Fruit fly (Drosophila melanogaster) whole organism, embryonic: ENCODE measurements around the gene CG3862.
A peak's percentile ranks its signal among the peaks of the same experiment; 100 is the strongest.

Source experiments
- Atf3 ChIP-seq: fragments of 200-800 bp; sonication (Bioruptor generic); optimal IDR thresholded peaks from 3 replicates; lab custom pipeline; 2016; ENCODE audit warnings: missing biosample characterization, missing genetic modification characterization
- BtbVII ChIP-seq: fragments of 200-800 bp; sonication (Bioruptor generic); optimal IDR thresholded peaks from 3 replicates; lab custom pipeline; 2017; ENCODE audit warnings: missing biosample characterization, mild to moderate bottlenecking, missing genetic modification characterization
- C15 ChIP-seq: fragments of 200-800 bp; sonication (Bioruptor generic); IDR thresholded peaks from 3 replicates; pipeline ENCODE4 v1.3.6; 2022; ENCODE audit warnings: missing biosample characterization, missing genetic modification characterization
- CG10147 ChIP-seq: fragments of 200-800 bp; sonication (Bioruptor generic); optimal IDR thresholded peaks from 2 replicates; lab custom pipeline; 2019; ENCODE audit warnings: missing biosample characterization, mild to moderate bottlenecking, missing genetic modification characterization, moderate library complexity
- CG10543 ChIP-seq: fragments of 200-800 bp; sonication (Bioruptor generic); optimal IDR thresholded peaks from 3 replicates; lab custom pipeline; 2017; ENCODE audit warnings: missing biosample characterization, mild to moderate bottlenecking, missing genetic modification characterization, moderate library complexity
- CG11093 ChIP-seq: fragments of 200-800 bp; sonication (Bioruptor generic); IDR thresholded peaks from 3 replicates; pipeline ENCODE4 v1.3.6; 2022; ENCODE audit warnings: missing biosample characterization, missing genetic modification characterization
- CG11560 ChIP-seq: fragments of 200-800 bp; sonication (Bioruptor generic); IDR thresholded peaks from 3 replicates; pipeline ENCODE4 v1.3.6; 2022; ENCODE audit warnings: missing biosample characterization, missing genetic modification characterization
- CG12155 ChIP-seq: fragments of 200-800 bp; sonication (Bioruptor generic); optimal IDR thresholded peaks from 3 replicates; lab custom pipeline; 2016; ENCODE audit warnings: missing biosample characterization, missing genetic modification characterization
- CG14050 ChIP-seq: fragments of 200-800 bp; sonication (Bioruptor generic); IDR thresholded peaks from 3 replicates; pipeline ENCODE4 v1.3.6; 2022; ENCODE audit warnings: missing biosample characterization, missing genetic modification characterization
- CG15011 ChIP-seq: fragments of 200-800 bp; sonication (Bioruptor generic); optimal IDR thresholded peaks from 3 replicates; lab custom pipeline; 2018; ENCODE audit warnings: missing biosample characterization, mild to moderate bottlenecking, missing genetic modification characterization
- CG2889 ChIP-seq: fragments of 200-800 bp; sonication (Bioruptor generic); IDR thresholded peaks from 3 replicates; pipeline ENCODE4 v1.3.6; 2022; ENCODE audit warnings: missing biosample characterization, missing genetic modification characterization
- CG30020 ChIP-seq: fragments of 200-800 bp; optimal IDR thresholded peaks from 2 replicates; lab custom pipeline; 2019; ENCODE audit warnings: missing biosample characterization, mild to moderate bottlenecking, missing genetic modification characterization, moderate library complexity
- CG42726 ChIP-seq: fragments of 200-800 bp; sonication (Bioruptor generic); IDR thresholded peaks from 2 replicates; pipeline ENCODE4 v1.3.6; 2022; ENCODE audit warnings: missing biosample characterization, missing genetic modification characterization; ENCODE audit not compliant: partially characterized antibody
- CG4820 ChIP-seq: fragments of 200-800 bp; sonication (Bioruptor generic); optimal IDR thresholded peaks from 3 replicates; lab custom pipeline; 2016; ENCODE audit warnings: missing biosample characterization, missing genetic modification characterization
- CG5180 ChIP-seq: fragments of 200-800 bp; sonication (Bioruptor generic); optimal IDR thresholded peaks from 3 replicates; lab custom pipeline; 2017; ENCODE audit warnings: missing biosample characterization, missing genetic modification characterization, mild to moderate bottlenecking, moderate library complexity, missing genetic modification reagents
- CG5245 ChIP-seq: fragments of 200-800 bp; sonication (Bioruptor generic); optimal IDR thresholded peaks from 3 replicates; lab custom pipeline; 2016; ENCODE audit warnings: missing biosample characterization, missing genetic modification characterization
- CG6765 ChIP-seq: fragments of 200-800 bp; sonication (Bioruptor generic); optimal IDR thresholded peaks from 3 replicates; lab custom pipeline; 2017; ENCODE audit warnings: missing biosample characterization, mild to moderate bottlenecking, missing genetic modification characterization
- CG8359 ChIP-seq: fragments of 200-800 bp; sonication (Bioruptor generic); optimal IDR thresholded peaks from 2 replicates; lab custom pipeline; 2017; ENCODE audit warnings: missing biosample characterization, mild to moderate bottlenecking, missing genetic modification characterization, borderline replicate concordance
- CG8478 ChIP-seq: fragments of >200 bp; optimal IDR thresholded peaks from 2 replicates; lab custom pipeline; 2018
- CG9876 ChIP-seq: fragments of 200-800 bp; sonication (Bioruptor generic); optimal IDR thresholded peaks from 2 replicates; lab custom pipeline; 2016; ENCODE audit warnings: missing biosample characterization, missing genetic modification characterization
- CkIIα-i1 ChIP-seq: fragments of 200-800 bp; sonication (Bioruptor generic); IDR thresholded peaks from 2 replicates; pipeline ENCODE4 v1.3.6; 2022; ENCODE audit warnings: missing biosample characterization, missing genetic modification characterization
- Dad ChIP-seq: fragments of 200-800 bp; sonication (Bioruptor generic); optimal IDR thresholded peaks from 3 replicates; lab custom pipeline; 2016; ENCODE audit warnings: missing biosample characterization, missing genetic modification characterization
- Dfd ChIP-seq, 2 experiments: fragments of >200 bp; optimal IDR thresholded peaks; 2 replicates each; lab custom pipeline; 2017; ENCODE audit warnings: missing biosample characterization in 2 of 2, missing genetic modification characterization in 2 of 2
- Gsc ChIP-seq: fragments of 200-800 bp; sonication (Bioruptor generic); IDR thresholded peaks from 2 replicates; pipeline ENCODE4 v1.3.6; 2022; ENCODE audit warnings: missing biosample characterization, missing genetic modification characterization
- Hr51 ChIP-seq, 2 experiments: fragments of 200-800 bp; sonication (Bioruptor generic); optimal IDR thresholded peaks; 2 replicates in 1 of 2; 3 replicates in 1 of 2; lab custom pipeline; 2016 to 2018; ENCODE audit warnings: missing biosample characterization in 2 of 2, missing genetic modification characterization in 2 of 2, mild to moderate bottlenecking in 1 of 2, moderate library complexity in 1 of 2
- Lim3 ChIP-seq: fragments of 200-800 bp; sonication (Bioruptor generic); IDR thresholded peaks from 2 replicates; pipeline ENCODE4 v1.3.6; 2022; ENCODE audit warnings: missing biosample characterization, missing genetic modification characterization
- Mad ChIP-seq: fragments of 200-800 bp; sonication (Bioruptor generic); optimal IDR thresholded peaks from 2 replicates; lab custom pipeline; 2016; ENCODE audit warnings: missing biosample characterization, missing genetic modification characterization
- Meics ChIP-seq: fragments of 200-800 bp; sonication (Bioruptor generic); optimal IDR thresholded peaks from 2 replicates; lab custom pipeline; 2017; ENCODE audit warnings: missing biosample characterization, mild to moderate bottlenecking, missing genetic modification characterization
- Poxn ChIP-seq: fragments of 200-800 bp; sonication (Bioruptor generic); IDR thresholded peaks from 2 replicates; pipeline ENCODE4 v1.3.6; 2022; ENCODE audit warnings: missing biosample characterization, missing genetic modification characterization
- TFAM ChIP-seq: fragments of 200-800 bp; sonication (Bioruptor generic); optimal IDR thresholded peaks from 2 replicates; lab custom pipeline; 2017; ENCODE audit warnings: missing biosample characterization, missing genetic modification characterization, inconsistent platforms
- YL-1 ChIP-seq: fragments of 200-800 bp; sonication (Bioruptor generic); optimal IDR thresholded peaks from 3 replicates; lab custom pipeline; 2017; ENCODE audit warnings: missing biosample characterization, mild to moderate bottlenecking, missing genetic modification characterization
- ap ChIP-seq: fragments of 200-800 bp; sonication (Bioruptor generic); IDR thresholded peaks from 2 replicates; pipeline ENCODE4 v1.3.6; 2022; ENCODE audit warnings: missing biosample characterization, missing genetic modification characterization
- chinmo ChIP-seq: fragments of 200-800 bp; sonication (Bioruptor generic); IDR thresholded peaks from 4 replicates; pipeline ENCODE4 v1.3.6; 2022; ENCODE audit warnings: missing biosample characterization, missing genetic modification characterization; ENCODE audit not compliant: partially characterized antibody
- chm ChIP-seq: fragments of 200-800 bp; sonication (Bioruptor generic); IDR thresholded peaks from 2 replicates; pipeline ENCODE4 v1.3.6; 2022; ENCODE audit warnings: missing biosample characterization, missing genetic modification characterization
- ci ChIP-seq: fragments of 200-800 bp; sonication (Bioruptor generic); IDR thresholded peaks from 3 replicates; pipeline ENCODE4 v1.3.6; 2022; ENCODE audit warnings: missing biosample characterization, missing genetic modification characterization
- croc ChIP-seq: fragments of 200-800 bp; sonication (Bioruptor generic); conservative IDR thresholded peaks from 3 replicates; pipeline ENCODE4 v1.3.6; 2022; ENCODE audit warnings: missing biosample characterization, missing genetic modification characterization
- dmrt99B ChIP-seq: fragments of 200-800 bp; sonication (Bioruptor generic); optimal IDR thresholded peaks from 2 replicates; lab custom pipeline; 2018; ENCODE audit warnings: missing biosample characterization, mild to moderate bottlenecking, missing genetic modification characterization, moderate library complexity
- fru ChIP-seq: fragments of >200 bp; optimal IDR thresholded peaks from 2 replicates; lab custom pipeline; 2017
- grn ChIP-seq: fragments of 200-800 bp; sonication (Bioruptor generic); optimal IDR thresholded peaks from 3 replicates; lab custom pipeline; 2017; ENCODE audit warnings: missing biosample characterization, missing genetic modification characterization
- gsb ChIP-seq: fragments of 200-800 bp; sonication (Bioruptor generic); IDR thresholded peaks from 2 replicates; pipeline ENCODE4 v1.3.6; 2022; ENCODE audit warnings: missing biosample characterization, missing genetic modification characterization
- hbn ChIP-seq: fragments of 200-800 bp; sonication (Bioruptor generic); IDR thresholded peaks from 2 replicates; pipeline ENCODE4 v1.3.6; 2022; ENCODE audit warnings: missing biosample characterization, missing genetic modification characterization; ENCODE audit not compliant: partially characterized antibody
- her ChIP-seq: fragments of 200-800 bp; sonication (Bioruptor generic); optimal IDR thresholded peaks from 2 replicates; lab custom pipeline; 2016; ENCODE audit warnings: missing biosample characterization, missing genetic modification characterization
- ro ChIP-seq: fragments of 200-800 bp; sonication (Bioruptor generic); IDR thresholded peaks from 2 replicates; pipeline ENCODE4 v1.3.6; 2022; ENCODE audit warnings: missing biosample characterization, missing genetic modification characterization
- sd ChIP-seq: fragments of 200-800 bp; sonication (Bioruptor generic); optimal IDR thresholded peaks from 3 replicates; lab custom pipeline; 2018; ENCODE audit warnings: missing biosample characterization, mild to moderate bottlenecking, missing genetic modification characterization, moderate library complexity
- sens ChIP-seq: fragments of 200-800 bp; sonication (Bioruptor generic); peaks from one replicate; lab custom pipeline; 2016; ENCODE audit warnings: missing biosample characterization, missing genetic modification characterization
- sens-2 ChIP-seq: fragments of 200-800 bp; sonication (Bioruptor generic); IDR thresholded peaks from 2 replicates; pipeline ENCODE4 v1.3.6; 2022; ENCODE audit warnings: missing biosample characterization, missing genetic modification characterization
- ssp ChIP-seq: fragments of 200-800 bp; sonication (Bioruptor generic); IDR thresholded peaks from 2 replicates; pipeline ENCODE4 v1.3.6; 2022; ENCODE audit warnings: missing biosample characterization, missing genetic modification characterization
- tin ChIP-seq: fragments of 200-800 bp; sonication (Bioruptor generic); optimal IDR thresholded peaks from 3 replicates; lab custom pipeline; 2016; ENCODE audit warnings: missing biosample characterization, missing genetic modification characterization
- tna ChIP-seq: fragments of 200-800 bp; sonication (Bioruptor generic); IDR thresholded peaks from 2 replicates; pipeline ENCODE4 v1.3.6; 2022; ENCODE audit warnings: missing biosample characterization, missing genetic modification characterization; ENCODE audit not compliant: partially characterized antibody
- trem ChIP-seq: fragments of 200-800 bp; optimal IDR thresholded peaks from 3 replicates; lab custom pipeline; 2019; ENCODE audit warnings: missing biosample characterization, mild to moderate bottlenecking, missing genetic modification characterization, moderate library complexity
- tx ChIP-seq: fragments of 200-800 bp; sonication (Bioruptor generic); optimal IDR thresholded peaks from 2 replicates; lab custom pipeline; 2016; ENCODE audit warnings: missing biosample characterization, missing genetic modification characterization

CG3862 gene

DNA sequence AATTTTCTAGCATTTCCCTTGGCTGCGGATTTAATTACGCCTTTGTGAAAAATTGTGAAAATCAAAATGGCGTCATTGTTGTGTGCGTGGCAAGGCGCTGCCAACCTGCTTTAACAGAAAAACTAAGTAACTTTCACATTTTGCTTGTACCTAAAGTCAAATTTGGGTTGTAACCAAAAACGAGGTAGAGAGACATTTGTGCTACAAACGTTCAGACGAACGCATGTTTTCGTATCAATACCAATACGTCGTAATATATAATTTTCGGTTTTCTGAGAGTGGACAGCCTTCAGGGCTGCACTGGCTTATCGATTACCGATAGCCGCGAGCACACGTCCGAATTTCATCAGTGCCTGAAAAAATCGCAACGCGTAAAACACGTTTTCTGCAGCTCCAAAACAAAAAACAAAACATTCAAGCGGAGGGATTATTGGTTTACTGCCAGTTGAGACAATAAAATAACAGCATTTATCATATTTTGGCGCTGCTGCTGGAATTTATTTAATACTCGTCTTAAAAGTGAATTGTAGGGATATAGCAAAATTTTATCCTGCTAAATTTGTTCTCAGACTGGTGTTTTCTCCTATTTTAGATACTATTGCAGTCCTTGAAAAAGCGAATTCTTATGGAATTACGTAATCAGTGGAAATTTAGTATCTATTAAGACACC, 45.2 kb upstream of the CG3862 start (continued):
- no peak for TF ChIP-seq croc (GFP tag; lab: Robert Waterston, UW)
- no peak for TF ChIP-seq grn (GFP tag; lab: Kevin White, UChicago)
- TF ChIP-seq CG30020 (tag; lab: Kevin White, UChicago), result no peak
- no peak; the same call in 1 of the 2 replicates for TF ChIP-seq ssp (GFP tag; lab: Robert Waterston, UW)
- peak; percentile 55; the same call in 2 of the 3 replicates for TF ChIP-seq CG11560 (tag; lab: Robert Waterston, UW)
- TF ChIP-seq sens (GFP tag; lab: Kevin White, UChicago), result peak; percentile 93
- peak; percentile 56 for TF ChIP-seq CG12155
- peak; percentile 57 for TF ChIP-seq Atf3 (GFP tag; lab: Kevin White, UChicago)
- peak; percentile 24; the same call in 2 of the 3 replicates for TF ChIP-seq CG14050 (GFP tag; lab: Robert Waterston, UW)
- 0 out of 2 replicates have a peak, but pooled peaks have one; percentile 15 for TF ChIP-seq ro (GFP tag; lab: Robert Waterston, UW)
- 0 out of 3 replicates have a peak, but pooled peaks have one; percentile 44 for TF ChIP-seq C15 (GFP tag; lab: Robert Waterston, UW)
- TF ChIP-seq Hr51 (GFP tag; optimal IDR thresholded peaks at IDR 0.05; lab: Kevin White, UChicago), result peak; percentile 67 to 71
- TF ChIP-seq dmrt99B (tag; lab: Kevin White, UChicago), result peak; percentile 61
- no peak for TF ChIP-seq hbn (GFP tag; lab: Robert Waterston, UW)
- TF ChIP-seq CG6765, result peak; percentile 67
- TF ChIP-seq chm, result peak; percentile 79
- peak; percentile 79 for TF ChIP-seq Dad (GFP tag; lab: Kevin White, UChicago)
- no peak for TF ChIP-seq Dfd (GFP tag; optimal IDR thresholded peaks at IDR 0.05; lab: Kevin White, UChicago)
- TF ChIP-seq CG8359 (GFP tag; lab: Kevin White, UChicago), result no peak
- TF ChIP-seq CG15011 (GFP tag; lab: Kevin White, UChicago), result peak; percentile 64
- TF ChIP-seq TFAM (GFP tag; lab: Kevin White, UChicago), result no peak
- TF ChIP-seq Meics (GFP tag; lab: Kevin White, UChicago), result peak; percentile 64
- TF ChIP-seq CG10147 (GFP tag; lab: Kevin White, UChicago), result no peak
- no peak for TF ChIP-seq CG42726 (GFP tag; lab: Robert Waterston, UW)
- peak; percentile 77 for TF ChIP-seq her (GFP tag; lab: Kevin White, UChicago)
- TF ChIP-seq Mad (GFP tag; lab: Kevin White, UChicago), result peak; percentile 60
- 0 out of 2 replicates have a peak, but pooled peaks have one; percentile 13 for TF ChIP-seq CkIIα-i1 (GFP tag; lab: Robert Waterston, UW)
- peak; percentile 52 for TF ChIP-seq CG4820
- peak; percentile 92 for TF ChIP-seq sd (tag; lab: Kevin White, UChicago)
- peak; percentile 67 for TF ChIP-seq BtbVII
- no peak for TF ChIP-seq tna
- TF ChIP-seq tin (GFP tag; lab: Kevin White, UChicago), result peak; percentile 59
- TF ChIP-seq CG8478, result no peak
- no peak for TF ChIP-seq fru (lab: Kevin White, UChicago)
- TF ChIP-seq chinmo (GFP tag; lab: Robert Waterston, UW), result 0 out of 4 replicates have a peak, but pooled peaks have one; percentile 60
- peak; percentile 61 for TF ChIP-seq CG9876 (GFP tag; lab: Kevin White, UChicago)
- peak; percentile 7 for TF ChIP-seq CG5245
- TF ChIP-seq CG11093, result no peak
- no peak for TF ChIP-seq CG5180 (GFP tag; lab: Kevin White, UChicago)
- TF ChIP-seq CG2889 (GFP tag; lab: Robert Waterston, UW), result no peak
- TF ChIP-seq sens-2 (GFP tag; lab: Robert Waterston, UW), result peak; percentile 41; the same call in 1 of the 2 replicates
- TF ChIP-seq trem (tag; lab: Kevin White, UChicago), result peak; percentile 100
- TF ChIP-seq Gsc, result no peak
- peak; percentile 77 for TF ChIP-seq ci (GFP tag; lab: Robert Waterston, UW)
- peak; percentile 57 for TF ChIP-seq CG10543
- TF ChIP-seq Poxn (GFP tag; lab: Robert Waterston, UW), result no peak
- peak; percentile 46 for TF ChIP-seq ap (GFP tag; lab: Robert Waterston, UW)
- TF ChIP-seq Lim3 (GFP tag; lab: Robert Waterston, UW), result no peak
- TF ChIP-seq YL-1 (GFP tag; lab: Kevin White, UChicago), result peak; percentile 98
- TF ChIP-seq gsb, result peak; percentile 45
- TF ChIP-seq tx (GFP tag; lab: Kevin White, UChicago), result peak; percentile 77
